Worm (Caenorhabditis elegans) whole organism, L4 larva: Measurements from ENCODE around the gene R10E4.7.

ENCODE experiments used
- F49E8.2 ChIP-seq: sonication (generic microtip); optimal IDR thresholded peaks from 2 replicates; lab custom pipeline; 2016; ENCODE audit warnings: missing compliant biosample characterization, mild to moderate bottlenecking, missing genetic modification characterization, borderline replicate concordance
- T20F7.1 ChIP-seq: fragments of 200-800 bp; sonication (Bioruptor generic); optimal IDR thresholded peaks from 2 replicates; lab custom pipeline; 2018; ENCODE audit warnings: mild to moderate bottlenecking, missing genetic modification characterization, missing compliant biosample characterization
- Y5F2A.4 ChIP-seq: fragments of 200-800 bp; sonication (Bioruptor generic); optimal IDR thresholded peaks from 2 replicates; lab custom pipeline; 2018; ENCODE audit warnings: mild to moderate bottlenecking, missing genetic modification characterization, missing compliant biosample characterization
- ZK337.2 ChIP-seq: fragments of 200-800 bp; sonication (Bioruptor generic); IDR thresholded peaks from 2 replicates; pipeline ENCODE4 v1.3.6; 2022; ENCODE audit warnings: missing genetic modification reagents, missing genetic modification characterization, missing compliant biosample characterization
- aha-1 ChIP-seq: fragments of 150-350 bp; peaks from one replicate; lab custom pipeline; 2014; ENCODE audit warnings: missing biosample characterization, missing genetic modification characterization
- aly-2 ChIP-seq: sonication (generic microtip); optimal IDR thresholded peaks from 2 replicates; lab custom pipeline; 2018; ENCODE audit warnings: missing biosample characterization, missing genetic modification characterization
- ama-1 ChIP-seq: fragments of 150-350 bp; optimal IDR thresholded peaks from 2 replicates; lab custom pipeline; 2014; ENCODE audit warnings: inconsistent platforms, mixed read lengths
- ceh-20 ChIP-seq: fragments of 200-800 bp; sonication (Bioruptor generic); IDR thresholded peaks from 2 replicates; pipeline ENCODE4 v1.3.6; 2022; ENCODE audit warnings: missing genetic modification reagents, missing genetic modification characterization, missing compliant biosample characterization
- ceh-28 ChIP-seq: fragments of 150-350 bp; optimal IDR thresholded peaks from 2 replicates; lab custom pipeline; 2014; ENCODE audit warnings: missing biosample characterization, missing genetic modification reagents, missing genetic modification characterization
- ceh-82 ChIP-seq: sonication (generic microtip); optimal IDR thresholded peaks from 2 replicates; lab custom pipeline; 2017; ENCODE audit warnings: missing biosample characterization, missing genetic modification characterization
- daf-8 ChIP-seq: fragments of 200-800 bp; sonication (Bioruptor generic); IDR thresholded peaks from 2 replicates; pipeline ENCODE4 v1.3.6; 2022; ENCODE audit warnings: missing genetic modification characterization, missing compliant biosample characterization
- dmd-8 ChIP-seq: fragments of 200-800 bp; sonication (Bioruptor generic); IDR thresholded peaks from 2 replicates; pipeline ENCODE4 v1.3.6; 2022; ENCODE audit warnings: missing genetic modification characterization, missing compliant biosample characterization
- duxl-1 ChIP-seq: sonication (generic microtip); optimal IDR thresholded peaks from 2 replicates; lab custom pipeline; 2016; ENCODE audit warnings: mild to moderate bottlenecking, missing genetic modification characterization, moderate library complexity, missing compliant biosample characterization; ENCODE audit not compliant: poor library complexity
- egl-27 ChIP-seq: sonication (generic microtip); optimal IDR thresholded peaks from 3 replicates; lab custom pipeline; 2017; ENCODE audit warnings: missing biosample characterization, missing genetic modification reagents, missing genetic modification characterization
- egl-43 ChIP-seq: fragments of 200-800 bp; sonication (Bioruptor generic); IDR thresholded peaks from 2 replicates; pipeline ENCODE4 v1.3.6; 2022; ENCODE audit warnings: missing genetic modification reagents, missing genetic modification characterization, missing compliant biosample characterization
- fos-1 ChIP-seq: fragments of 150-350 bp; optimal IDR thresholded peaks from 2 replicates; lab custom pipeline; 2014; ENCODE audit warnings: missing biosample characterization, missing genetic modification characterization
- lin-13 ChIP-seq: fragments of 150-350 bp; optimal IDR thresholded peaks from 2 replicates; lab custom pipeline; 2014; ENCODE audit warnings: missing biosample characterization, missing genetic modification reagents, missing genetic modification characterization
- lin-39 ChIP-seq: fragments of 150-350 bp; optimal IDR thresholded peaks from 2 replicates; lab custom pipeline; 2014; ENCODE audit warnings: missing biosample characterization, missing genetic modification reagents, missing genetic modification characterization
- lsy-2 ChIP-seq, 2 experiments: fragments of 150-350 bp in 1 of 2; sonication (generic microtip) in 1 of 2; optimal IDR thresholded peaks; 2 replicates each; lab custom pipeline; 2014 to 2017; ENCODE audit warnings: missing biosample characterization in 2 of 2, missing genetic modification characterization in 2 of 2
- mdt-29 ChIP-seq: fragments of 200-800 bp; sonication (Bioruptor generic); IDR thresholded peaks from 2 replicates; pipeline ENCODE4 v1.3.6; 2022; ENCODE audit warnings: missing genetic modification reagents, missing genetic modification characterization, missing compliant biosample characterization
- mxl-3 ChIP-seq: fragments of 200-800 bp; sonication (Bioruptor generic); optimal IDR thresholded peaks from 2 replicates; lab custom pipeline; 2018; ENCODE audit warnings: mild to moderate bottlenecking, missing genetic modification characterization, missing compliant biosample characterization
- nhr-11 ChIP-seq: fragments of 150-350 bp; optimal IDR thresholded peaks from 2 replicates; lab custom pipeline; 2014; ENCODE audit warnings: missing biosample characterization, missing genetic modification characterization
- nhr-25 ChIP-seq: sonication (generic microtip); optimal IDR thresholded peaks from 2 replicates; lab custom pipeline; 2017; ENCODE audit warnings: missing genetic modification characterization, mild to moderate bottlenecking, missing compliant biosample characterization, antibody characterized with exemption, moderate library complexity, borderline replicate concordance; ENCODE audit not compliant: insufficient read depth
- nhr-48 ChIP-seq: sonication (generic microtip); optimal IDR thresholded peaks from 2 replicates; lab custom pipeline; 2016; ENCODE audit warnings: mild to moderate bottlenecking, missing genetic modification characterization, missing compliant biosample characterization
- nhr-76 ChIP-seq: fragments of 150-350 bp; optimal IDR thresholded peaks from 2 replicates; lab custom pipeline; 2014; ENCODE audit warnings: missing biosample characterization, missing genetic modification characterization
- nhr-77 ChIP-seq: fragments of 150-350 bp; optimal IDR thresholded peaks from 2 replicates; lab custom pipeline; 2014; ENCODE audit warnings: missing biosample characterization, missing genetic modification characterization
- pha-4 ChIP-seq, 2 experiments: fragments of 150-350 bp in 1 of 2; fragments of 200-800 bp in 1 of 2; sonication (Bioruptor generic) in 1 of 2; IDR thresholded peaks in 1 of 2; optimal IDR thresholded peaks in 1 of 2; 2 replicates each; pipeline versions ENCODE4 v1.3.6 to Lab custom; 2014 to 2022; ENCODE audit warnings: missing genetic modification characterization in 2 of 2, missing genetic modification reagents in 2 of 2, missing biosample characterization in 1 of 2, missing compliant biosample characterization in 1 of 2
- set-16 ChIP-seq: fragments of 200-800 bp; sonication (Bioruptor generic); IDR thresholded peaks from 2 replicates; pipeline ENCODE4 v1.3.6; 2022; ENCODE audit warnings: missing genetic modification reagents, missing genetic modification characterization, missing compliant biosample characterization
- snpc-1.2 ChIP-seq: fragments of 200-800 bp; sonication (Bioruptor generic); IDR thresholded peaks from 2 replicates; pipeline ENCODE4 v1.3.6; 2022; ENCODE audit warnings: missing genetic modification reagents, missing genetic modification characterization, missing compliant biosample characterization
- snpc-4 ChIP-seq: fragments of 150-350 bp; optimal IDR thresholded peaks from 2 replicates; lab custom pipeline; 2014; ENCODE audit warnings: missing biosample characterization, missing genetic modification characterization
- tag-97 ChIP-seq: fragments of 200-800 bp; sonication (Bioruptor generic); IDR thresholded peaks from 2 replicates; pipeline ENCODE4 v1.3.6; 2022; ENCODE audit warnings: missing genetic modification characterization, missing compliant biosample characterization
- tra-1 ChIP-seq: fragments of 200-800 bp; sonication (Bioruptor generic); IDR thresholded peaks from 2 replicates; pipeline ENCODE4 v1.3.6; 2022; ENCODE audit warnings: missing genetic modification reagents, missing genetic modification characterization, missing compliant biosample characterization
- unc-62 ChIP-seq, 3 experiments: fragments of 150-350 bp in 1 of 3; sonication (generic microtip); optimal IDR thresholded peaks in 2 of 3; peaks in 1 of 3; 1 replicate in 1 of 3; 2 replicates in 2 of 3; lab custom pipeline; 2014 to 2017; ENCODE audit warnings: missing biosample characterization in 3 of 3, missing genetic modification characterization in 3 of 3, missing genetic modification reagents in 3 of 3, missing genotype in 1 of 3
- vab-7 ChIP-seq: fragments of 200-800 bp; sonication (Bioruptor generic); IDR thresholded peaks from 2 replicates; pipeline ENCODE4 v1.3.6; 2022; ENCODE audit warnings: missing genetic modification reagents, missing genetic modification characterization, missing compliant biosample characterization
- zag-1 ChIP-seq: fragments of 150-350 bp; optimal IDR thresholded peaks from 2 replicates; lab custom pipeline; 2014; ENCODE audit warnings: missing biosample characterization, missing genetic modification characterization
- zfp-2 ChIP-seq: sonication (generic microtip); optimal IDR thresholded peaks from 2 replicates; lab custom pipeline; 2016; ENCODE audit warnings: mild to moderate bottlenecking, missing genetic modification characterization, missing compliant biosample characterization
- zfp-3 ChIP-seq: fragments of 200-800 bp; sonication (Bioruptor generic); conservative IDR thresholded peaks from 2 replicates; pipeline ENCODE4 v1.3.6; 2022; ENCODE audit warnings: missing genetic modification reagents, missing genetic modification characterization, missing compliant biosample characterization

The R10E4.7 gene

ce11 chrIII:4294153-4294862, at the start of gene R10E4.7, which contains the start of gene nth-1:
Gene R10E4.7 (plus strand): TSS chrIII:4294812.
Gene nth-1 (minus strand): TSS chrIII:4294253.
- TF ChIP-seq snpc-1.2 (GFP tag; lab: Robert Waterston, UW) (no peak), lin-13 (GFP tag; lab: Kevin White, UChicago) (no peak)

- no peak for TF ChIP-seq duxl-1 (tag; lab: Kevin White, UChicago)
- TF ChIP-seq mdt-29 (GFP tag; lab: Robert Waterston, UW), result no peak
- no peak for TF ChIP-seq F49E8.2 (tag; lab: Kevin White, UChicago)
- no peak for TF ChIP-seq egl-43 (GFP tag; lab: Robert Waterston, UW)
- TF ChIP-seq unc-62 (GFP tag; optimal IDR thresholded peaks at IDR 0.05 in 1 of 2; lab: Kevin White, UChicago), result no peak
- no peak for TF ChIP-seq unc-62 (tag; optimal IDR thresholded peaks at IDR 0.05; lab: Kevin White, UChicago)
Measured at ce11 chrIII:4247571-4247970, 47.0 kb upstream of the R10E4.7 start, which contains the start of gene Y44F5A.1. Gene Y44F5A.1 (minus strand): TSS chrIII:4247671.

DNA sequence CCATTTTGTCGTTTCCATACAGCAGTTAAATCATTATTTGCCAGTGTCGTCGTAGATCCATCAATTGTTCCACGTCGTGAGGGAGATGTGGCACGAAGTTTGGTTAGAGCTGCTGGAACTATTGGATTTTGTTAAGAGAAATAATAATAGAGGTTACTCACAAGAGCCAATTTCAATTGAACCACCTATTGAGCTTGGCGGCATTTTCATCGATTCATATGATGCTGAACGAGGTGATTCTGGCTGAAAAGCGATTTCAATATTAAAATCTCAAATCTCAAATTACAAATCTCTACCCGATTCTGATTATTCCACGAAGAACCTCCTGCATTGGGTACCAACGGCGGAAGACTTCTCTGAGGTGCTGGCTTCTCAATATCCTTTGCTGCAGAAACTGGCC, 36.7 kb upstream of the R10E4.7 start:
- no peak for TF ChIP-seq zfp-3 (GFP tag; lab: Robert Waterston, UW)
- TF ChIP-seq aha-1 (tag; lab: Kevin White, UChicago), result peak; percentile 95

ce11 chrIII:4263048-4263447, 31.6 kb upstream of the R10E4.7 start, which contains the start of gene T08A11.1:
Gene T08A11.1 (minus strand): TSS chrIII:4263148.
- no peak for TF ChIP-seq set-16

ce11 chrIII:4265892-4266291, 28.7 kb upstream of the R10E4.7 start:
- peak; percentile 62 for TF ChIP-seq aha-1 (tag; lab: Kevin White, UChicago)
- TF ChIP-seq lsy-2 (tag; optimal IDR thresholded peaks at IDR 0.05; lab: Kevin White, UChicago), result no peak
- no peak for TF ChIP-seq ceh-20 (GFP tag; lab: Robert Waterston, UW)

DNA sequence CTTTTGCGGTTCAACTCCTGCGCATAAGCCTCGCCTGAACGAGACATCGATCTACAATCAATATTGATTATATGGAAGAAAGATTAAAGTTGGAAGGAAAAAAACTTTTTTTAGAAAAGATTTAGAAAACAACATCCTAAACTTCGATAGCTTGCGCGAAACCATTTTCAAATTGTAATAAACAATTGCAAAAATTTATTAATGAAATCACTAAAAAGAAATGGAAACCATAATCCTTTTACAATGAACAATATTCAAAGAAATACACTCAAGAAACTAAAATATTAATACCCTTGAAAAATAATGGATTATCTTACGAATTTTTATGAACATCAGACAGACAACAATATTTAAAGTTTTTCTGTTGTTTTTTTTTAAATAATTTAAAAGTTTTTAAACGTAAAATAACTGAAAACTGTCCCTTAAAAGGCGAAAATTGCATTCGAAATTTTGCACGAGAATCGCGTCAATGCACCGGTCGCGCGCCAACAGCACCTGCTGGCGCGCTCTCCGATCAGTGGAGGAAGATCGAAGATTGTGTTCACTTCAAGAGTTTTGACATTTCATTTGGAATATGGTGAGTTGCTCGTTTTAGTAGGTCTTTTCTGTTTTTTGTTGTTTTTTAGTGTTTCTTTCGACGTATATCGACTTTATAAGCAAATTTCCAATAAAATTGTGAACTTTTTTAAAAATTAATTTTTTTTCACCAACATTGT, 25.2 kb upstream of the R10E4.7 start, which contains the start of the genes sftb-1 and R10E4.1:
Gene sftb-1 (minus strand): TSS at position 51 of the 716 bp plus-strand sequence.
Gene R10E4.1 (plus strand): TSS at position 524 of the 716 bp plus-strand sequence.
- no peak for TF ChIP-seq lin-39 (tag; lab: Kevin White, UChicago)
- TF ChIP-seq nhr-11, result peak; percentile 20
- TF ChIP-seq zfp-2 (tag; lab: Kevin White, UChicago), result no peak
- TF ChIP-seq vab-7, result no peak
- no peak for TF ChIP-seq egl-27 (tag; lab: Kevin White, UChicago)
- TF ChIP-seq fos-1 (tag; lab: Kevin White, UChicago), result no peak
- no peak for TF ChIP-seq F49E8.2 (tag; lab: Kevin White, UChicago)
- no peak for TF ChIP-seq zag-1
- no peak for TF ChIP-seq mxl-3
- TF ChIP-seq T20F7.1 (GFP tag; lab: Kevin White, UChicago), result peak; percentile 64
- TF ChIP-seq daf-8 (GFP tag; lab: Robert Waterston, UW), result no peak
- TF ChIP-seq ama-1 (lab: Kevin White, UChicago), result no peak
- TF ChIP-seq aly-2, result no peak
- no peak for TF ChIP-seq snpc-4 (tag; lab: Kevin White, UChicago)
- peak; percentile 28 for TF ChIP-seq nhr-48
- TF ChIP-seq nhr-76 (tag; lab: Kevin White, UChicago), result no peak
- 0 out of 2 replicates have a peak, but pooled peaks have one; percentile 17 for TF ChIP-seq set-16
- no peak for TF ChIP-seq tag-97
- no peak for TF ChIP-seq tra-1 (GFP tag; lab: Robert Waterston, UW)
- TF ChIP-seq Y5F2A.4 (GFP tag; lab: Kevin White, UChicago), result no peak
- no peak for TF ChIP-seq pha-4 (GFP tag; IDR thresholded peaks at IDR 0.05; lab: Robert Waterston, UW)
- no peak for TF ChIP-seq pha-4 (tag; optimal IDR thresholded peaks at IDR 0.05; lab: Kevin White, UChicago)
- TF ChIP-seq nhr-77, result peak; percentile 3
- no peak for TF ChIP-seq nhr-25
- no peak for TF ChIP-seq dmd-8
- TF ChIP-seq ceh-82 (tag; lab: Kevin White, UChicago), result no peak
- TF ChIP-seq ceh-28 (tag; lab: Kevin White, UChicago), result no peak
- TF ChIP-seq ZK337.2, result no peak
- TF ChIP-seq snpc-1.2 (GFP tag; lab: Robert Waterston, UW), result no peak
